Worm (Caenorhabditis elegans) whole organism, young adult: ENCODE results near the gene mdf-1.

Experiments
- B0019.2 ChIP-seq: fragments of 200-800 bp; sonication (Bioruptor generic); conservative IDR thresholded peaks from 2 replicates; pipeline ENCODE4 v1.3.6; 2022; ENCODE audit warnings: missing genetic modification reagents, missing genetic modification characterization, missing compliant biosample characterization
- B0035.1 ChIP-seq: sonication (generic microtip); optimal IDR thresholded peaks from 2 replicates; lab custom pipeline; 2016; ENCODE audit warnings: missing genetic modification characterization, mild to moderate bottlenecking, missing compliant biosample characterization, missing genotype, missing genetic modification reagents
- F22D6.2 ChIP-seq: sonication (generic microtip); optimal IDR thresholded peaks from 2 replicates; lab custom pipeline; 2016; ENCODE audit warnings: mild to moderate bottlenecking, missing genetic modification characterization, missing compliant biosample characterization
- F23B12.7 ChIP-seq: sonication (generic microtip); optimal IDR thresholded peaks from 2 replicates; lab custom pipeline; 2017; ENCODE audit warnings: missing genetic modification characterization, mild to moderate bottlenecking, missing compliant biosample characterization, antibody characterized with exemption, moderate library complexity; ENCODE audit not compliant: insufficient read depth
- F33H1.4 ChIP-seq: fragments of 200-800 bp; sonication (Bioruptor generic); IDR thresholded peaks from 2 replicates; pipeline ENCODE4 v1.3.6; 2022; ENCODE audit warnings: missing genetic modification reagents, missing genetic modification characterization, missing compliant biosample characterization
- F49E8.2 ChIP-seq: sonication (generic microtip); optimal IDR thresholded peaks from 3 replicates; lab custom pipeline; 2017; ENCODE audit warnings: missing genetic modification characterization, mild to moderate bottlenecking, missing compliant biosample characterization, antibody characterized with exemption, moderate library complexity; ENCODE audit not compliant: insufficient read depth
- ama-1 ChIP-seq, 3 experiments: fragments of 150-350 bp in 1 of 3; sonication (generic microtip) in 2 of 3; optimal IDR thresholded peaks; 2 replicates each; lab custom pipeline; 2014 to 2018; ENCODE audit warnings: missing biosample characterization in 2 of 3, missing genetic modification characterization in 2 of 3, missing genetic modification reagents in 2 of 3
- attf-5 ChIP-seq: fragments of 200-800 bp; sonication (Bioruptor generic); optimal IDR thresholded peaks from 2 replicates; lab custom pipeline; 2018; ENCODE audit warnings: mild to moderate bottlenecking, missing genetic modification characterization, missing compliant biosample characterization
- ccch-3 ChIP-seq: fragments of 200-800 bp; sonication (Bioruptor generic); optimal IDR thresholded peaks from 2 replicates; lab custom pipeline; 2018; ENCODE audit warnings: mild to moderate bottlenecking, missing genetic modification characterization, missing compliant biosample characterization
- cebp-2 ChIP-seq: fragments of 200-800 bp; sonication (Bioruptor generic); IDR thresholded peaks from 2 replicates; pipeline ENCODE4 v1.3.6; 2022; ENCODE audit warnings: missing genetic modification characterization, missing compliant biosample characterization
- ceh-100 ChIP-seq: fragments of 200-800 bp; sonication (Bioruptor generic); IDR thresholded peaks from 2 replicates; pipeline ENCODE4 v1.3.6; 2022; ENCODE audit warnings: missing genetic modification reagents, missing genetic modification characterization, missing compliant biosample characterization
- chd-7 ChIP-seq: sonication (generic microtip); optimal IDR thresholded peaks from 2 replicates; lab custom pipeline; 2016; ENCODE audit warnings: mild to moderate bottlenecking, missing genetic modification characterization, moderate library complexity, missing compliant biosample characterization
- die-1 ChIP-seq: sonication (generic microtip); optimal IDR thresholded peaks from 2 replicates; lab custom pipeline; 2016; ENCODE audit warnings: missing genotype, mild to moderate bottlenecking, missing genetic modification characterization, missing compliant biosample characterization
- dpff-1 ChIP-seq: sonication (generic microtip); optimal IDR thresholded peaks from 2 replicates; lab custom pipeline; 2017; ENCODE audit warnings: mild to moderate bottlenecking, missing genetic modification characterization, missing compliant biosample characterization
- efl-1 ChIP-seq: fragments of 150-350 bp; optimal IDR thresholded peaks from 2 replicates; lab custom pipeline; 2014; ENCODE audit warnings: missing biosample characterization, missing genetic modification reagents, missing genetic modification characterization
- egl-44 ChIP-seq: fragments of 200-800 bp; sonication (Bioruptor generic); IDR thresholded peaks from 2 replicates; pipeline ENCODE4 v1.3.6; 2022; ENCODE audit warnings: missing genetic modification reagents, missing genetic modification characterization, missing compliant biosample characterization
- him-1 ChIP-seq: sonication (generic microtip); optimal IDR thresholded peaks from 2 replicates; lab custom pipeline; 2016; ENCODE audit warnings: missing genotype, missing genetic modification reagents, missing genetic modification characterization, missing compliant biosample characterization
- hlh-26 ChIP-seq: fragments of 200-800 bp; sonication (Bioruptor generic); conservative IDR thresholded peaks from 2 replicates; pipeline ENCODE4 v1.3.6; 2022; ENCODE audit warnings: missing genetic modification reagents, missing genetic modification characterization, missing compliant biosample characterization
- let-607 ChIP-seq, 2 experiments: fragments of 200-800 bp in 1 of 2; sonication (Bioruptor generic) in 1 of 2; sonication (generic microtip) in 1 of 2; optimal IDR thresholded peaks; 2 replicates each; lab custom pipeline; 2016 to 2018; ENCODE audit warnings: mild to moderate bottlenecking in 2 of 2, missing compliant biosample characterization in 2 of 2, missing genetic modification characterization in 2 of 2, moderate library complexity in 2 of 2, missing genotype in 1 of 2
- lin-40 ChIP-seq: sonication (generic microtip); optimal IDR thresholded peaks from 2 replicates; lab custom pipeline; 2016; ENCODE audit warnings: missing genetic modification characterization, mild to moderate bottlenecking, missing compliant biosample characterization, missing genotype, missing genetic modification reagents
- lsl-1 ChIP-seq: fragments of 200-800 bp; sonication (Bioruptor generic); optimal IDR thresholded peaks from 2 replicates; lab custom pipeline; 2018; ENCODE audit warnings: mild to moderate bottlenecking, missing genetic modification characterization, moderate library complexity, missing compliant biosample characterization
- madf-8 ChIP-seq: fragments of 200-800 bp; sonication (Bioruptor generic); conservative IDR thresholded peaks from 2 replicates; pipeline ENCODE4 v1.3.6; 2022; ENCODE audit warnings: missing genetic modification reagents, missing genetic modification characterization, missing compliant biosample characterization
- nhr-80 ChIP-seq: sonication (generic microtip); optimal IDR thresholded peaks from 2 replicates; lab custom pipeline; 2016; ENCODE audit warnings: missing genetic modification characterization, missing compliant biosample characterization
- pbrm-1 ChIP-seq: fragments of 200-800 bp; sonication (Bioruptor generic); IDR thresholded peaks from 2 replicates; pipeline ENCODE4 v1.3.6; 2022; ENCODE audit warnings: missing genetic modification reagents, missing genetic modification characterization, missing compliant biosample characterization
- snpc-1.1 ChIP-seq: sonication (generic microtip); optimal IDR thresholded peaks from 2 replicates; lab custom pipeline; 2017; ENCODE audit warnings: missing genetic modification characterization, mild to moderate bottlenecking, missing compliant biosample characterization, antibody characterized with exemption, moderate library complexity, missing genotype, missing genetic modification reagents; ENCODE audit not compliant: insufficient read depth
- snpc-3.4 ChIP-seq: sonication (generic microtip); optimal IDR thresholded peaks from 2 replicates; lab custom pipeline; 2017; ENCODE audit warnings: missing genetic modification characterization, mild to moderate bottlenecking, missing compliant biosample characterization, antibody characterized with exemption, moderate library complexity, missing genotype, missing genetic modification reagents
- somi-1 ChIP-seq: fragments of 200-800 bp; sonication (Bioruptor generic); optimal IDR thresholded peaks from 2 replicates; lab custom pipeline; 2018; ENCODE audit warnings: mild to moderate bottlenecking, missing genetic modification characterization, missing compliant biosample characterization
- tlf-1 ChIP-seq: fragments of 200-800 bp; sonication (Bioruptor generic); optimal IDR thresholded peaks from 2 replicates; lab custom pipeline; 2018; ENCODE audit warnings: mild to moderate bottlenecking, missing genetic modification characterization, missing compliant biosample characterization
- unc-130 ChIP-seq: sonication (generic microtip); optimal IDR thresholded peaks from 2 replicates; lab custom pipeline; 2016; ENCODE audit warnings: missing genetic modification reagents, missing genetic modification characterization, missing compliant biosample characterization
- xnd-1 ChIP-seq: sonication (generic microtip); optimal IDR thresholded peaks from 2 replicates; lab custom pipeline; 2016; ENCODE audit warnings: missing genotype, missing genetic modification reagents, missing genetic modification characterization, missing compliant biosample characterization
- ztf-18 ChIP-seq: sonication (generic microtip); optimal IDR thresholded peaks from 2 replicates; lab custom pipeline; 2016; ENCODE audit warnings: missing genotype, mild to moderate bottlenecking, missing genetic modification characterization, missing compliant biosample characterization
- ztf-22 ChIP-seq: fragments of 200-800 bp; sonication (Bioruptor generic); optimal IDR thresholded peaks from 2 replicates; lab custom pipeline; 2018; ENCODE audit warnings: mild to moderate bottlenecking, missing genetic modification characterization, moderate library complexity, missing compliant biosample characterization
- ztf-28 ChIP-seq: fragments of 200-800 bp; sonication (Bioruptor generic); IDR thresholded peaks from 2 replicates; pipeline ENCODE4 v1.3.6; 2022; ENCODE audit warnings: missing genetic modification reagents, missing genetic modification characterization, missing compliant biosample characterization

Gene mdf-1

ce11 chrV:9513590-9513989 lies 30.4 kb downstream of the mdf-1 start, which contains the start of gene eif-2Bdelta (continued):
- TF ChIP-seq ztf-18 (tag; lab: Kevin White, UChicago), result peak; percentile 93
- TF ChIP-seq F33H1.4 (GFP tag; lab: Robert Waterston, UW), result no peak
- TF ChIP-seq somi-1 (GFP tag; lab: Kevin White, UChicago), result no peak
- TF ChIP-seq efl-1 (GFP tag; lab: Kevin White, UChicago), result peak; percentile 24

- TF ChIP-seq ztf-28, result no peak
- TF ChIP-seq egl-44 (GFP tag; lab: Robert Waterston, UW), result no peak
- no peak for TF ChIP-seq chd-7 (tag; lab: Kevin White, UChicago)
- no peak for TF ChIP-seq tlf-1 (GFP tag; lab: Kevin White, UChicago)
- no peak for TF ChIP-seq lsl-1 (GFP tag; lab: Kevin White, UChicago)
- no peak for TF ChIP-seq xnd-1
- TF ChIP-seq ccch-3, result no peak
- TF ChIP-seq pbrm-1, result no peak
- no peak for TF ChIP-seq ceh-100 (GFP tag; lab: Robert Waterston, UW)
- TF ChIP-seq F23B12.7, result no peak
- no peak for TF ChIP-seq lin-40 (tag; lab: Kevin White, UChicago)
- TF ChIP-seq dpff-1 (tag; lab: Kevin White, UChicago), result no peak
- no peak for TF ChIP-seq hlh-26 (GFP tag; lab: Robert Waterston, UW)
- TF ChIP-seq attf-5 (GFP tag; lab: Kevin White, UChicago), result no peak
These were observed 34.4 kb downstream of the mdf-1 start for ce11 chrV:9509597-9509996.

ce11 chrV:9507742-9508141 lies 36.3 kb downstream of the mdf-1 start, which contains the start of gene acs-14:
TSS of gene acs-14 (plus strand) at chrV:9508132.
- no peak for TF ChIP-seq cebp-2 (GFP tag; lab: Robert Waterston, UW)
- no peak for TF ChIP-seq madf-8
- TF ChIP-seq die-1 (tag; lab: Kevin White, UChicago), result no peak
- no peak for TF ChIP-seq B0035.1
- no peak for TF ChIP-seq F49E8.2
- no peak for TF ChIP-seq snpc-3.4 (tag; lab: Kevin White, UChicago)
- peak; percentile 14 for TF ChIP-seq nhr-80

ce11 chrV:9506931-9507330 lies 37.1 kb downstream of the mdf-1 start:
- peak; percentile 73 for TF ChIP-seq nhr-80
- TF ChIP-seq snpc-3.4 (tag; lab: Kevin White, UChicago), result no peak
- no peak for TF ChIP-seq snpc-1.1
- peak; percentile 40 to 83 for TF ChIP-seq let-607 (tag; optimal IDR thresholded peaks at IDR 0.05; lab: Kevin White, UChicago)
- no peak for TF ChIP-seq F22D6.2 (tag; lab: Kevin White, UChicago)
- TF ChIP-seq unc-130 (GFP tag; lab: Kevin White, UChicago), result no peak
- no peak for TF ChIP-seq B0019.2 (GFP tag; lab: Robert Waterston, UW)
- TF ChIP-seq, all 124 proteins: peak for 2

ce11 chrV:9504474-9504960 lies 39.5 kb downstream of the mdf-1 start, which contains the start of gene haao-1:
TSS of gene haao-1 (plus strand) at chrV:9504910.
- TF ChIP-seq him-1 (tag; lab: Kevin White, UChicago), result no peak
- no peak for TF ChIP-seq ama-1 (optimal IDR thresholded peaks at IDR 0.05; lab: Kevin White, UChicago)
- no peak for TF ChIP-seq ama-1 (GFP tag; optimal IDR thresholded peaks at IDR 0.05; lab: Kevin White, UChicago)
- TF ChIP-seq let-607 (tag; optimal IDR thresholded peaks at IDR 0.05; lab: Kevin White, UChicago), result no peak
- no peak for TF ChIP-seq ztf-22
